Worm (Caenorhabditis elegans) whole organism, mixed stage, embryonic: ENCODE measurements around the gene C47E12.11.

Experiments
- M03D4.4 ChIP-seq: sonication (generic microtip); optimal IDR thresholded peaks from 2 replicates; lab custom pipeline; 2017; ENCODE audit warnings: mild to moderate bottlenecking, missing genetic modification characterization, missing compliant biosample characterization
- bed-3 ChIP-seq: fragments of 200-800 bp; sonication (Bioruptor generic); optimal IDR thresholded peaks from 3 replicates; lab custom pipeline; 2018; ENCODE audit warnings: mild to moderate bottlenecking, missing genetic modification characterization, moderate library complexity, missing compliant biosample characterization
- blmp-1 ChIP-seq: fragments of 150-350 bp; optimal IDR thresholded peaks from 2 replicates; lab custom pipeline; 2014; ENCODE audit warnings: missing biosample characterization, missing genetic modification characterization
- ceh-39 ChIP-seq: fragments of 150-350 bp; optimal IDR thresholded peaks from 2 replicates; lab custom pipeline; 2014; ENCODE audit warnings: missing biosample characterization, missing genetic modification characterization
- ceh-43 ChIP-seq: fragments of 200-800 bp; sonication (Bioruptor generic); optimal IDR thresholded peaks from 2 replicates; lab custom pipeline; 2018; ENCODE audit warnings: mild to moderate bottlenecking, missing genetic modification characterization, moderate library complexity, missing compliant biosample characterization
- ceh-83 ChIP-seq: fragments of 200-800 bp; sonication (Bioruptor generic); optimal IDR thresholded peaks from 2 replicates; lab custom pipeline; 2018; ENCODE audit warnings: mild to moderate bottlenecking, missing genetic modification characterization, missing compliant biosample characterization
- ces-1 ChIP-seq: fragments of 150-350 bp; optimal IDR thresholded peaks from 2 replicates; lab custom pipeline; 2014; ENCODE audit warnings: missing biosample characterization, missing genetic modification reagents, missing genetic modification characterization
- cnd-1 ChIP-seq: fragments of 200-800 bp; sonication (Bioruptor generic); optimal IDR thresholded peaks from 2 replicates; lab custom pipeline; 2018; ENCODE audit warnings: mild to moderate bottlenecking, missing genetic modification characterization, missing compliant biosample characterization
- drap-1 ChIP-seq: fragments of 200-800 bp; sonication (Bioruptor generic); optimal IDR thresholded peaks from 3 replicates; lab custom pipeline; 2018; ENCODE audit warnings: mild to moderate bottlenecking, missing genetic modification characterization, missing compliant biosample characterization
- elt-1 ChIP-seq: sonication (generic microtip); optimal IDR thresholded peaks from 2 replicates; lab custom pipeline; 2017; ENCODE audit warnings: missing genetic modification characterization, mild to moderate bottlenecking, missing compliant biosample characterization, antibody characterized with exemption, moderate library complexity, borderline replicate concordance; ENCODE audit not compliant: insufficient read depth
- elt-3 ChIP-seq: fragments of 150-350 bp; optimal IDR thresholded peaks from 2 replicates; lab custom pipeline; 2014; ENCODE audit warnings: missing biosample characterization, missing genetic modification characterization
- flh-1 ChIP-seq: fragments of 200-800 bp; sonication (Bioruptor generic); optimal IDR thresholded peaks from 2 replicates; lab custom pipeline; 2018; ENCODE audit warnings: mild to moderate bottlenecking, missing genetic modification characterization, moderate library complexity, missing compliant biosample characterization
- hlh-1 ChIP-seq: fragments of 150-350 bp; optimal IDR thresholded peaks from 2 replicates; lab custom pipeline; 2014; ENCODE audit warnings: missing biosample characterization, missing genetic modification reagents, missing genetic modification characterization
- lin-13 ChIP-seq: fragments of 150-350 bp; optimal IDR thresholded peaks from 2 replicates; lab custom pipeline; 2014; ENCODE audit warnings: missing biosample characterization, missing genetic modification characterization
- lin-32 ChIP-seq: fragments of 200-800 bp; sonication (Bioruptor generic); optimal IDR thresholded peaks from 2 replicates; lab custom pipeline; 2018; ENCODE audit warnings: mild to moderate bottlenecking, missing genetic modification characterization, missing compliant biosample characterization
- lsy-2 ChIP-seq: fragments of 150-350 bp; optimal IDR thresholded peaks from 2 replicates; lab custom pipeline; 2014; ENCODE audit warnings: missing biosample characterization, missing genetic modification characterization
- mls-2 ChIP-seq: sonication (generic microtip); optimal IDR thresholded peaks from 2 replicates; lab custom pipeline; 2016; ENCODE audit warnings: mild to moderate bottlenecking, missing genetic modification characterization, moderate library complexity, missing compliant biosample characterization
- nhr-12 ChIP-seq: fragments of 150-350 bp; optimal IDR thresholded peaks from 2 replicates; lab custom pipeline; 2014; ENCODE audit warnings: missing biosample characterization, missing genetic modification characterization
- nhr-2 ChIP-seq: fragments of 150-350 bp; optimal IDR thresholded peaks from 2 replicates; lab custom pipeline; 2014; ENCODE audit warnings: missing biosample characterization, missing genetic modification characterization
- nhr-28 ChIP-seq: fragments of 150-350 bp; optimal IDR thresholded peaks from 2 replicates; lab custom pipeline; 2014; ENCODE audit warnings: missing biosample characterization, missing genetic modification characterization
- pha-4 ChIP-seq: fragments of 150-350 bp; optimal IDR thresholded peaks from 2 replicates; lab custom pipeline; 2018; ENCODE audit warnings: missing biosample characterization, missing genetic modification reagents, missing genetic modification characterization
- sem-2 ChIP-seq: fragments of 200-800 bp; sonication (Bioruptor generic); optimal IDR thresholded peaks from 2 replicates; lab custom pipeline; 2018; ENCODE audit warnings: mild to moderate bottlenecking, missing genetic modification characterization, missing compliant biosample characterization
- snpc-4 ChIP-seq: fragments of 150-350 bp; optimal IDR thresholded peaks from 2 replicates; lab custom pipeline; 2014; ENCODE audit warnings: missing biosample characterization, missing genetic modification characterization
- sptf-1 ChIP-seq: sonication (generic microtip); optimal IDR thresholded peaks from 2 replicates; lab custom pipeline; 2017; ENCODE audit warnings: mild to moderate bottlenecking, missing genetic modification characterization, moderate library complexity, missing compliant biosample characterization
- unc-120 ChIP-seq: sonication (generic microtip); optimal IDR thresholded peaks from 2 replicates; lab custom pipeline; 2017; ENCODE audit warnings: missing genetic modification characterization, missing compliant biosample characterization; ENCODE audit not compliant: poor library complexity, severe bottlenecking
- unc-39 ChIP-seq: fragments of 150-350 bp; optimal IDR thresholded peaks from 2 replicates; lab custom pipeline; 2014; ENCODE audit warnings: missing biosample characterization, missing genetic modification characterization
- unc-62 ChIP-seq: fragments of 150-350 bp; optimal IDR thresholded peaks from 2 replicates; lab custom pipeline; 2014; ENCODE audit warnings: missing biosample characterization, missing genetic modification reagents, missing genetic modification characterization
- zip-8 ChIP-seq: fragments of 150-350 bp; optimal IDR thresholded peaks from 2 replicates; lab custom pipeline; 2014; ENCODE audit warnings: missing biosample characterization, missing genetic modification characterization
- ztf-11 ChIP-seq: fragments of 150-350 bp; optimal IDR thresholded peaks from 2 replicates; lab custom pipeline; 2014; ENCODE audit warnings: missing biosample characterization, missing genetic modification characterization

C47E12.11 gene

ce11 chrIV:9943214-9943613, 26.0 kb upstream of the C47E12.11 start:
- TF ChIP-seq mls-2: no peak
- no peak for TF ChIP-seq unc-39 (tag; lab: Kevin White, UChicago)
- TF ChIP-seq elt-1: no peak
- TF ChIP-seq zip-8 (tag; lab: Kevin White, UChicago): no peak
- TF ChIP-seq sem-2: no peak
- TF ChIP-seq ceh-43 (GFP tag; lab: Kevin White, UChicago): no peak
- no peak for TF ChIP-seq unc-62
- no peak for TF ChIP-seq M03D4.4 (tag; lab: Kevin White, UChicago)

ce11 chrIV:9944279-9944678, 24.9 kb upstream of the C47E12.11 start:
- TF ChIP-seq sem-2: no peak
- no peak for TF ChIP-seq blmp-1 (tag; lab: Kevin White, UChicago)
- TF ChIP-seq lin-13: no peak

ce11 chrIV:9948035-9948434, 21.2 kb upstream of the C47E12.11 start:
- TF ChIP-seq nhr-12 (tag; lab: Kevin White, UChicago) (no peak), hlh-1 (tag; lab: Kevin White, UChicago) (peak; percentile 60), unc-120 (tag; lab: Kevin White, UChicago) (peak; percentile 10), ceh-39 (tag; lab: Kevin White, UChicago) (no peak)
- TF ChIP-seq, all 35 proteins: peak for 2

DNA sequence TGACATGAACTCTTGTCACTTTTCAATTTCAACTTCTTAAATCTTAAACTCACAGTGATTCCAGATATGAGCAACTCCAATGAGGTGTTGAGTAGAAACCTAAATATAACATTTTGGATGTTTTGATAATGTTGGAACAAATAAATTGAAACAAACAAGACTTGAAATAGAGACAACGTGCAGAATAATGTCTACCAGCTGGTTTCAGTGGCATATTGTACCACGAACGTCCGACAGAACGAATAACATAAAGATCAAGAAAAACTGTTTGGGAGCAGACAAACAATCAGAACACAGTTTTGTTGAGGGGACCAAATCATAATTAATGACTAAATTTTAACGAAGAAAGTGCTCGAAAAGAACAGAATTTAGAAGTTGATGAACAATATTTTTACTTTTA, 15.9 kb upstream of the C47E12.11 start, which contains the start of gene gon-1:
Gene gon-1 (minus strand): TSS at position 101 of the 400 bp plus-strand sequence.
- TF ChIP-seq ztf-11 (tag; lab: Kevin White, UChicago) (no peak), bed-3 (no peak), sem-2 (no peak), cnd-1 (tag; lab: Kevin White, UChicago) (no peak), elt-1 (no peak), ces-1 (GFP tag; lab: Kevin White, UChicago) (no peak), lin-13 (no peak), flh-1 (GFP tag; lab: Kevin White, UChicago) (no peak), sptf-1 (tag; lab: Kevin White, UChicago) (no peak), hlh-1 (tag; lab: Kevin White, UChicago) (no peak), nhr-2 (no peak), unc-62 (no peak)

DNA sequence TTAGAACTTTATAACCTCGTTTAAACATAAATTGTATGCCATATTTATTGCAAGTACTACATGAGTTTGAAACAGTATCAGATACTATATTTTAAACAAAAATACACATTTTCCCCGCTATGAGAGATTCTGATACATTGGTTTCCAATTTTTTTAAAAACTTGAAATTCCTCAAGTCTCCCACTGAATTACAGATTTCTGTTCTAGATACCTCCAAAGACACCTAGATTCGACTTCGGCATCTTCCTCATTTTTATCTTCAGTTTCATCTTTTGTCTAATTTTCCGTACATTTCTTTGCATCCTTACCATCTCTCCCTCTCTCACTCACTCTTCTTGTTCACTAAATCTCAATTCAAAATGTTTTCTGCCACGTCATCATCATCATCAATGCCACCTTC, 5.3 kb upstream of the C47E12.11 start, which contains the start of gene T13H10.2:
Gene T13H10.2 (plus strand): TSS at position 301 of the 400 bp plus-strand sequence.
- TF ChIP-seq nhr-28 (tag; lab: Kevin White, UChicago) (no peak), unc-120 (tag; lab: Kevin White, UChicago) (no peak), lin-32 (GFP tag; lab: Kevin White, UChicago) (no peak), lsy-2 (no peak), ceh-83 (GFP tag; lab: Kevin White, UChicago) (no peak), sem-2 (no peak), zip-8 (tag; lab: Kevin White, UChicago) (no peak)

DNA sequence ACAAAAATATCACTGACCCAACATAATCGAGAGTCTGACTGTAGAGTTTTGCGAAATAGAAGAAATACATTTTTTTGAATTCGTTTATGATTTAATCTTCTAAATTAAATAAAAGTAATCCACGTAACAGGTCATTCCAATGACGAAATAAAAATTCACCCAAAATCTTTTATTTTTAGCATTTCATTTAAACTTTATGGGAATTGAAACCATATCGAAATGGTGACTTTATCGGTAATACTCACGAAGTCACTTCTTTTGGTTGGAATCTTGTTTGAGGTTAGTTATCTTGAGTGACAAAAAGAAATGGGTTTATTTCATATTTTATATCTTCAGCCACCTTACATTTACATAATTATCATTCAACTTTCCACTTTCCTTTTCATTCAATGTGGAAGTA, 3.4 kb downstream of the C47E12.11 start, which contains the start of the genes C47E12.12 and C47E12.10:
Gene C47E12.12 (minus strand): TSS at position 101 of the 400 bp plus-strand sequence.
Gene C47E12.10 (plus strand): TSS at position 172 of the 400 bp plus-strand sequence.
- TF ChIP-seq elt-1 (no peak), blmp-1 (tag; lab: Kevin White, UChicago) (no peak), ces-1 (GFP tag; lab: Kevin White, UChicago) (no peak), ceh-43 (GFP tag; lab: Kevin White, UChicago) (no peak), nhr-2 (no peak), elt-3 (tag; lab: Kevin White, UChicago) (no peak), ztf-11 (tag; lab: Kevin White, UChicago) (no peak), unc-120 (tag; lab: Kevin White, UChicago) (no peak), unc-39 (tag; lab: Kevin White, UChicago) (no peak), bed-3 (no peak), lin-13 (no peak), ceh-83 (GFP tag; lab: Kevin White, UChicago) (no peak), snpc-4 (tag; lab: Kevin White, UChicago) (no peak), pha-4 (tag; lab: Kevin White, UChicago) (no peak), lsy-2 (no peak), zip-8 (tag; lab: Kevin White, UChicago) (no peak), drap-1 (GFP tag; lab: Kevin White, UChicago) (no peak)
